Fruit fly (Drosophila melanogaster): ENCODE measurements around the gene CG10019.

The CG10019 gene

dm6 chr2L:3695361-3695818 is 34.9 kb upstream of the CG10019 start, which contains the start of gene CG16713:
Gene CG16713, minus strand, starts transcription at chr2L:3695411.
- TF ChIP-seq fkh (GFP tag; optimal IDR thresholded peaks at IDR 0.05) (peak; percentile 11), svp (GFP tag) (peak; percentile 83), CG11762 (GFP tag; optimal IDR thresholded peaks at IDR 0.05; ENCODE audit: insufficient read depth) (no peak), Eip78C (GFP tag) (peak; percentile 12), fd59A (GFP tag; optimal IDR thresholded peaks at IDR 0.05) (no peak)

dm6 chr2L:3696438-3696837 is 33.8 kb upstream of the CG10019 start, which contains the start of gene IM33:
Gene IM33, minus strand, starts transcription at chr2L:3696658.
- TF ChIP-seq fd59A (GFP tag; optimal IDR thresholded peaks at IDR 0.05) (no peak), ss (GFP tag; optimal IDR thresholded peaks at IDR 0.05) (no peak), CG4318 (GFP tag; optimal IDR thresholded peaks at IDR 0.05) (no peak), dsx (GFP tag; optimal IDR thresholded peaks at IDR 0.05; ENCODE audit: poor library complexity, severe bottlenecking) (no peak), Ets21C (GFP tag; optimal IDR thresholded peaks at IDR 0.05) (no peak), fkh (GFP tag; optimal IDR thresholded peaks at IDR 0.05) (no peak), pdm3 (GFP tag; optimal IDR thresholded peaks at IDR 0.05) (no peak), CG3032 (tag; optimal IDR thresholded peaks at IDR 0.05) (no peak), Sox14 (GFP tag; optimal IDR thresholded peaks at IDR 0.05) (no peak), CG6808 (GFP tag; optimal IDR thresholded peaks at IDR 0.05) (no peak), Lpt (GFP tag; optimal IDR thresholded peaks at IDR 0.05) (no peak), spab (GFP tag; optimal IDR thresholded peaks at IDR 0.05) (no peak), Sox15 (GFP tag; optimal IDR thresholded peaks at IDR 0.05) (no peak), Hr39 (GFP tag; optimal IDR thresholded peaks at IDR 0.05) (no peak), CG7368 (GFP tag; optimal IDR thresholded peaks at IDR 0.05) (no peak), CG8319 (GFP tag; optimal IDR thresholded peaks at IDR 0.05) (no peak)

- TF ChIP-seq CG7368 (GFP tag; optimal IDR thresholded peaks at IDR 0.05) (no peak), svp (GFP tag) (peak; percentile 33), fd59A (GFP tag; optimal IDR thresholded peaks at IDR 0.05) (no peak)
Observed at dm6 chr2L:3697772-3698171, 32.5 kb upstream of the CG10019 start, which contains the start of gene CG3604. Gene CG3604, minus strand, starts transcription at chr2L:3697872.

dm6 chr2L:3698992-3699514 is 31.2 kb upstream of the CG10019 start, which contains the start of the genes CG10031 and CG42464:
Gene CG10031, minus strand, starts transcription at chr2L:3699092.
Gene CG42464, plus strand, starts transcription at chr2L:3699464.
- TF ChIP-seq cyc (GFP tag; optimal IDR thresholded peaks at IDR 0.05) = no peak
- no peak for TF ChIP-seq pdm3 (GFP tag; optimal IDR thresholded peaks at IDR 0.05)
- TF ChIP-seq vri (GFP tag; optimal IDR thresholded peaks at IDR 0.05) = no peak
- no peak for TF ChIP-seq CG6163 (GFP tag; IDR thresholded peaks at IDR 0.05)
- TF ChIP-seq CG10631 (GFP tag; optimal IDR thresholded peaks at IDR 0.05) = no peak
- no peak for TF ChIP-seq Sox102F (GFP tag; optimal IDR thresholded peaks at IDR 0.05)
- TF ChIP-seq topi (GFP tag; optimal IDR thresholded peaks at IDR 0.05) = no peak
- no peak for TF ChIP-seq ss (GFP tag; optimal IDR thresholded peaks at IDR 0.05)
- no peak for TF ChIP-seq CG16779 (tag; optimal IDR thresholded peaks at IDR 0.05)
- TF ChIP-seq Smox (GFP tag; optimal IDR thresholded peaks at IDR 0.05) = no peak
- TF ChIP-seq net (GFP tag; optimal IDR thresholded peaks at IDR 0.05) = no peak
- TF ChIP-seq Hr4 (GFP tag; optimal IDR thresholded peaks at IDR 0.05) = no peak
- no peak for TF ChIP-seq Hr39 (GFP tag; optimal IDR thresholded peaks at IDR 0.05)
- no peak for TF ChIP-seq Sox14 (GFP tag; optimal IDR thresholded peaks at IDR 0.05)
- TF ChIP-seq acj6 (GFP tag; optimal IDR thresholded peaks at IDR 0.05) = no peak
- no peak for TF ChIP-seq CG11294 (GFP tag; IDR thresholded peaks at IDR 0.05)
- TF ChIP-seq CG3919 (GFP tag; optimal IDR thresholded peaks at IDR 0.05) = no peak
- no peak for TF ChIP-seq achi (GFP tag; optimal IDR thresholded peaks at IDR 0.05)
- TF ChIP-seq CG1621 (tag; optimal IDR thresholded peaks at IDR 0.05) = no peak
- TF ChIP-seq Eip75B (GFP tag; optimal IDR thresholded peaks at IDR 0.05) = no peak
